Fruit fly (Drosophila melanogaster): ENCODE measurements around the gene CG15172.

Gene CG15172

DNA sequence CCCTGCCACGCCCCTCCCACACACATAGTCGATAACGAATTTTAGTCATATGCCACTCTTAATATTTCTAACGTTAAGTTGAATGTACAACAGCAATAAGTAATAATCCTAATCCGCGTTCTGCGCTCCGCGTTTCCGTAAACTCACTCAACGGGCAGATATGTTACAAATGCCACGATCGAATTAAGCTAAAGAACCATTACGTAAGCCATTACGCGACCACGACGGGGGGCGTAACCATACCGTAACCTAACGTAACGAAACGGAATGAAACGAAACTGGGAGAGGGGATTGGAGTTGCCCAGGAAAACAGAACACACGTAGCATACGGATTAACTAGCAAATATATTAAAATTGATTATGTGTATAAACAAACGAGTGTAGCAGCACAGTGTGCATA is 35.6 kb downstream of the CG15172 start:
- no peak for TF ChIP-seq ss (GFP tag; optimal IDR thresholded peaks at IDR 0.05)
- TF ChIP-seq spab (GFP tag; optimal IDR thresholded peaks at IDR 0.05): no peak
- no peak for TF ChIP-seq CG7368 (GFP tag; optimal IDR thresholded peaks at IDR 0.05)
- no peak for TF ChIP-seq CG32006 (GFP tag; optimal IDR thresholded peaks at IDR 0.05)
- TF ChIP-seq Eip75B (GFP tag; optimal IDR thresholded peaks at IDR 0.05): no peak

DNA sequence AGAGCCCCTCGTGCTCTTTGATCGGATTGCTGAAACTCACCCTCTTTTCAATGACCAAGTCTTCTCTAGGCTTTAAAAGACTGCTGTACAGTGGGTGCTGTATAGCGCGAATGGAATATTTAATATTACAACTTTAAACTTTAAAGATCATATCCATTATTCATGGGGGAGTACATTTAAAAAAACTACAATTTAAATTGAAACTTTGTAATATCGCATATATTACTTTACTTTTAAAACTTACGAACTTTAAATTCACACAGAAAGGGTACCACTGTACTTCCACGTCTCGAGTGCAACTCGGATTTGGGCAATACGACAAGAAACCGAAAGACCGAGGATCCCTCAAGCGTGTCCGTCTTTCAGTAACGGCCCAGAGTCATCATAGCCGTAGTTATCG is 36.7 kb downstream of the CG15172 start, which contains the start of gene Phlpp:
Gene Phlpp (plus strand): TSS at position 214 of the 400 bp plus-strand sequence.
- TF ChIP-seq CG1621 (tag; optimal IDR thresholded peaks at IDR 0.05): peak; percentile 16
- peak; percentile 21 for TF ChIP-seq CG3032 (tag; optimal IDR thresholded peaks at IDR 0.05)
- TF ChIP-seq eg (GFP tag; IDR thresholded peaks at IDR 0.05): peak; percentile 78
- no peak for TF ChIP-seq ss (GFP tag; optimal IDR thresholded peaks at IDR 0.05)
- TF ChIP-seq CG6163 (GFP tag; IDR thresholded peaks at IDR 0.05): peak; percentile 71
- TF ChIP-seq CG15336 (GFP tag; IDR thresholded peaks at IDR 0.05): peak; percentile 49
- no peak for TF ChIP-seq CG6854 (GFP tag; optimal IDR thresholded peaks at IDR 0.05)
- TF ChIP-seq Hr4 (GFP tag; optimal IDR thresholded peaks at IDR 0.05): peak; percentile 72

DNA sequence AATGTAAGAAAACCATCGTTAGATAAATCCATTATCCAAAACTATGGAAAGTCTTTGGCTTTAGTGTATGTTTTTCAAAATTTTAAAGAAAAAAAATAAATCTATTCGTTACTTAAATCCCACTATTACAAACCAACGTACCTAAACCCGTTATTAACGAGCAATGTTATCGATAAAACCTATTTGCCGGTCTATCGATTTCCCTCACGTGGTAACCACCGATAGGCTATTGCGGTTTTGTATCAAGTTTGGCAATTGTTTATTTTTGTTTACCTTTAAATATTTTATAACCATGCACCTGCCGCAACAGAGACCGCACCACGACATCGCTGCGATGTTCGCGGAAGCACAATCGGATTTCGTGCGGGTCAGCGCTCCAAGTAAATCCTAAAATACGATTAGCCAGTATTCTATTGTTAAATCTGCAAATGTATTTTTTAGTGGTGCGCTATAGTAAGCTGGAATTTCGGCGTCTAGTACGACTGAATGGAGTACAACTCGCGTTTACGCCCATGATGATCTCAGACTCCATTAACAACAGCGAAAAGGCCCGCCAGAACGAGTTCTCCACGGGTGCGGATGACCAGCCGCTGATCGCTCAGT is 41.0 kb downstream of the CG15172 start, which contains the start of gene Dus4:
Gene Dus4 (plus strand): TSS at position 206 of the 603 bp plus-strand sequence.
- TF ChIP-seq Sox15 (GFP tag; optimal IDR thresholded peaks at IDR 0.05): no peak
- no peak for TF ChIP-seq Hr38 (GFP tag; optimal IDR thresholded peaks at IDR 0.05)
- TF ChIP-seq CG11902 (GFP tag; optimal IDR thresholded peaks at IDR 0.05): no peak
- TF ChIP-seq OdsH (GFP tag; optimal IDR thresholded peaks at IDR 0.05): no peak
- no peak for TF ChIP-seq esn (GFP tag; optimal IDR thresholded peaks at IDR 0.05)
- TF ChIP-seq CG3919 (GFP tag; optimal IDR thresholded peaks at IDR 0.05): no peak
- no peak for TF ChIP-seq Eip75B (GFP tag; optimal IDR thresholded peaks at IDR 0.05)
- no peak for TF ChIP-seq vri (GFP tag; optimal IDR thresholded peaks at IDR 0.05)
- no peak for TF ChIP-seq CG6276 (GFP tag; optimal IDR thresholded peaks at IDR 0.05)
- TF ChIP-seq Ets96B (tag; optimal IDR thresholded peaks at IDR 0.05): no peak
- no peak for TF ChIP-seq topi (GFP tag; optimal IDR thresholded peaks at IDR 0.05)
- no peak for TF ChIP-seq dsx (GFP tag; optimal IDR thresholded peaks at IDR 0.05; ENCODE audit: poor library complexity, severe bottlenecking)

dm6 chr2L:19064706-19065105 is 42.5 kb downstream of the CG15172 start, which contains the start of gene CG17343:
Gene CG17343 (plus strand): TSS chr2L:19064929.
- TF ChIP-seq cyc (GFP tag; optimal IDR thresholded peaks at IDR 0.05) (no peak), esn (GFP tag; optimal IDR thresholded peaks at IDR 0.05) (no peak), CG15336 (GFP tag; IDR thresholded peaks at IDR 0.05) (no peak), CG8632 (GFP tag; optimal IDR thresholded peaks at IDR 0.05) (no peak), Met (GFP tag; optimal IDR thresholded peaks at IDR 0.05) (no peak), salr (GFP tag; optimal IDR thresholded peaks at IDR 0.05) (no peak), Ets96B (tag; optimal IDR thresholded peaks at IDR 0.05) (no peak), CG11902 (GFP tag; optimal IDR thresholded peaks at IDR 0.05) (no peak), Gug (GFP tag; IDR thresholded peaks at IDR 0.05) (no peak), CG6792 (GFP tag; optimal IDR thresholded peaks at IDR 0.05) (no peak), net (GFP tag; optimal IDR thresholded peaks at IDR 0.05) (no peak), CG3032 (tag; optimal IDR thresholded peaks at IDR 0.05) (no peak), CG6163 (GFP tag; IDR thresholded peaks at IDR 0.05) (no peak), Sox14 (GFP tag; optimal IDR thresholded peaks at IDR 0.05) (no peak), CG8119 (GFP tag; IDR thresholded peaks at IDR 0.05) (no peak)

DNA sequence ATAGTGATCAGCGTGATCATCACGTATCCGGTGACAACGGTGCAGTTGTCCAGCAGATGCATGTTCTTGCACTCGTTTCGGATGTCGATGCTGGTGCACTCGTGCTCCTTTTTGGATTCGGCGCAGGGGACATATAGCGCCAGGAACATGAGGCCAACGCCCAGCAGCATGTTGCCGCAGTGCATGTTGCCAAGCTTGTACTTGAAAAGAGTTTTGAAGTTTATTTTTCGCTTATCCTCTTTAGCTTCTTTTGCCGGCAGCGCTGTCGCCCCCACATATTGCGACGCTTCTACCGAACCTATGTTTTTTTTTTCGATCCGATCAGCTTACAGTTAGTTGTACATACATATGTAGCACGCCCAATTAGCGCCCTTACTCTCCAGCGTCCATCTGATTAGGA is 46.2 kb downstream of the CG15172 start:
- TF ChIP-seq CG6854 (GFP tag; optimal IDR thresholded peaks at IDR 0.05) (no peak), topi (GFP tag; optimal IDR thresholded peaks at IDR 0.05) (no peak), svp (GFP tag) (no peak), fkh (GFP tag; optimal IDR thresholded peaks at IDR 0.05) (no peak), Eip93F (GFP tag; optimal IDR thresholded peaks at IDR 0.05) (no peak), OdsH (GFP tag; optimal IDR thresholded peaks at IDR 0.05) (no peak), Smox (GFP tag; optimal IDR thresholded peaks at IDR 0.05) (no peak), Hr38 (GFP tag; optimal IDR thresholded peaks at IDR 0.05) (no peak), eg (GFP tag; IDR thresholded peaks at IDR 0.05) (no peak), Eip78C (GFP tag) (no peak), esn (GFP tag; optimal IDR thresholded peaks at IDR 0.05) (no peak)

All from whole organism, prepupa.